Worm (Caenorhabditis elegans) whole organism, L1 larva: ENCODE data around the gene R144.6.

Experiments used
- C16A3.4 ChIP-seq: fragments of 150-350 bp; optimal IDR thresholded peaks from 2 replicates; lab custom pipeline; 2014; ENCODE audit warnings: missing biosample characterization, missing genetic modification characterization
- C34B4.2 ChIP-seq: sonication (generic microtip); optimal IDR thresholded peaks from 2 replicates; lab custom pipeline; 2017; ENCODE audit warnings: mild to moderate bottlenecking, missing genetic modification characterization, missing compliant biosample characterization
- F16B12.6 ChIP-seq: fragments of 150-350 bp; optimal IDR thresholded peaks from 2 replicates; lab custom pipeline; 2014; ENCODE audit warnings: missing biosample characterization, missing genetic modification characterization
- Y116A8C.19 ChIP-seq: sonication (generic microtip); optimal IDR thresholded peaks from 2 replicates; lab custom pipeline; 2016; ENCODE audit warnings: missing compliant biosample characterization, missing genetic modification characterization, borderline replicate concordance
- aha-1 ChIP-seq: fragments of 150-350 bp; optimal IDR thresholded peaks from 2 replicates; lab custom pipeline; 2014; ENCODE audit warnings: missing biosample characterization, missing genetic modification characterization
- aly-2 ChIP-seq: fragments of 150-350 bp; optimal IDR thresholded peaks from 2 replicates; lab custom pipeline; 2014; ENCODE audit warnings: missing biosample characterization, missing genetic modification characterization
- ceh-63 ChIP-seq: fragments of 200-800 bp; sonication (Bioruptor generic); optimal IDR thresholded peaks from 2 replicates; lab custom pipeline; 2018; ENCODE audit warnings: mild to moderate bottlenecking, missing genetic modification characterization, missing compliant biosample characterization
- ceh-82 ChIP-seq, 3 experiments: fragments of 150-350 bp in 1 of 3; sonication (generic microtip) in 2 of 3; optimal IDR thresholded peaks; 2 replicates each; lab custom pipeline; 2014 to 2017; ENCODE audit warnings: missing biosample characterization in 3 of 3, missing genetic modification characterization in 3 of 3
- ceh-90 ChIP-seq: sonication (generic microtip); optimal IDR thresholded peaks from 2 replicates; lab custom pipeline; 2016; ENCODE audit warnings: missing genetic modification characterization, missing compliant biosample characterization
- ces-1 ChIP-seq: fragments of 150-350 bp; optimal IDR thresholded peaks from 2 replicates; lab custom pipeline; 2014; ENCODE audit warnings: missing biosample characterization, missing genetic modification reagents, missing genetic modification characterization
- dpl-1 ChIP-seq, 3 experiments: fragments of 150-350 bp in 2 of 3; sonication (generic microtip) in 1 of 3; optimal IDR thresholded peaks; 2 replicates each; lab custom pipeline; 2014 to 2017; ENCODE audit warnings: missing biosample characterization in 3 of 3, missing genetic modification characterization in 3 of 3, missing genetic modification reagents in 3 of 3
- dsc-1 ChIP-seq: sonication (generic microtip); optimal IDR thresholded peaks from 2 replicates; lab custom pipeline; 2016; ENCODE audit warnings: mild to moderate bottlenecking, missing genetic modification characterization, missing compliant biosample characterization
- efl-1 ChIP-seq, 4 experiments: fragments of 150-350 bp; optimal IDR thresholded peaks in 3 of 4; peaks in 1 of 4; 1 replicate in 1 of 4; 2 replicates in 3 of 4; lab custom pipeline; 2014; ENCODE audit warnings: missing biosample characterization in 2 of 4, missing genetic modification characterization in 2 of 4, missing genetic modification reagents in 2 of 4
- egl-13 ChIP-seq: sonication (generic microtip); optimal IDR thresholded peaks from 2 replicates; lab custom pipeline; 2016; ENCODE audit warnings: missing genotype, missing genetic modification reagents, missing genetic modification characterization, missing compliant biosample characterization
- egl-27 ChIP-seq, 2 experiments: fragments of 150-350 bp in 1 of 2; sonication (generic microtip); optimal IDR thresholded peaks; 3 replicates each; lab custom pipeline; 2017 to 2018; ENCODE audit warnings: missing biosample characterization in 2 of 2, missing genetic modification characterization in 2 of 2, missing genetic modification reagents in 2 of 2
- elt-3 ChIP-seq, 6 experiments: fragments of 150-350 bp in 1 of 6; sonication (generic microtip); optimal IDR thresholded peaks; 2 replicates each; lab custom pipeline; 2017 to 2018; ENCODE audit warnings: missing biosample characterization in 6 of 6, missing genetic modification characterization in 6 of 6, inconsistent platforms in 1 of 6
- fkh-8 ChIP-seq: sonication (generic microtip); optimal IDR thresholded peaks from 2 replicates; lab custom pipeline; 2016; ENCODE audit warnings: mild to moderate bottlenecking, missing genetic modification characterization, missing compliant biosample characterization
- fos-1 ChIP-seq: fragments of 150-350 bp; optimal IDR thresholded peaks from 2 replicates; lab custom pipeline; 2014; ENCODE audit warnings: missing biosample characterization, missing genetic modification characterization
- hlh-4 ChIP-seq: sonication (generic microtip); optimal IDR thresholded peaks from 2 replicates; lab custom pipeline; 2016; ENCODE audit warnings: mild to moderate bottlenecking, missing genetic modification characterization, missing compliant biosample characterization
- hpl-2 ChIP-seq: fragments of 150-350 bp; optimal IDR thresholded peaks from 2 replicates; lab custom pipeline; 2014; ENCODE audit warnings: missing biosample characterization, missing genetic modification reagents, missing genetic modification characterization
- irx-1 ChIP-seq: sonication (generic microtip); optimal IDR thresholded peaks from 2 replicates; lab custom pipeline; 2016; ENCODE audit warnings: missing genetic modification characterization, missing compliant biosample characterization
- isw-1 ChIP-seq: fragments of 200-800 bp; sonication (Bioruptor generic); IDR thresholded peaks from 2 replicates; pipeline ENCODE4 v1.3.6; 2022; ENCODE audit warnings: missing genetic modification characterization, missing compliant biosample characterization
- jun-1 ChIP-seq: fragments of 150-350 bp; optimal IDR thresholded peaks from 2 replicates; lab custom pipeline; 2014; ENCODE audit warnings: missing biosample characterization, missing genetic modification reagents, missing genetic modification characterization
- lin-15B ChIP-seq: fragments of 150-350 bp; sonication (generic microtip); optimal IDR thresholded peaks from 3 replicates; lab custom pipeline; 2014; ENCODE audit warnings: missing biosample characterization, missing genetic modification characterization
- lin-35 ChIP-seq, 2 experiments: fragments of 150-350 bp; optimal IDR thresholded peaks; 2 replicates each; lab custom pipeline; 2014; ENCODE audit warnings: missing biosample characterization in 2 of 2, missing genetic modification characterization in 2 of 2, missing genetic modification reagents in 2 of 2
- lsy-2 ChIP-seq, 2 experiments: fragments of 150-350 bp; optimal IDR thresholded peaks; 2 replicates each; lab custom pipeline; 2014; ENCODE audit warnings: missing biosample characterization in 2 of 2, missing genetic modification characterization in 2 of 2
- mep-1 ChIP-seq: fragments of 150-350 bp; optimal IDR thresholded peaks from 2 replicates; lab custom pipeline; 2014; ENCODE audit warnings: missing biosample characterization, missing genetic modification characterization
- nhr-11 ChIP-seq: fragments of 150-350 bp; optimal IDR thresholded peaks from 2 replicates; lab custom pipeline; 2014; ENCODE audit warnings: missing biosample characterization, missing genetic modification characterization
- nhr-19 ChIP-seq: fragments of 200-800 bp; sonication (Bioruptor generic); conservative IDR thresholded peaks from 2 replicates; pipeline ENCODE4 v1.3.6; 2022; ENCODE audit warnings: missing genetic modification characterization, missing compliant biosample characterization
- nhr-20 ChIP-seq: sonication (generic microtip); optimal IDR thresholded peaks from 2 replicates; lab custom pipeline; 2016; ENCODE audit warnings: mild to moderate bottlenecking, missing genetic modification characterization, missing compliant biosample characterization
- nhr-71 ChIP-seq: sonication (generic microtip); optimal IDR thresholded peaks from 2 replicates; lab custom pipeline; 2016; ENCODE audit warnings: mild to moderate bottlenecking, missing genetic modification characterization, moderate library complexity, missing compliant biosample characterization
- nhr-84 ChIP-seq: sonication (generic microtip); optimal IDR thresholded peaks from 2 replicates; lab custom pipeline; 2017; ENCODE audit warnings: missing biosample characterization, missing genetic modification characterization
- nhr-85 ChIP-seq: sonication (generic microtip); peaks from one replicate; lab custom pipeline; 2016; ENCODE audit warnings: missing genetic modification characterization, inconsistent platforms, missing compliant biosample characterization
- pag-3 ChIP-seq: sonication (generic microtip); optimal IDR thresholded peaks from 2 replicates; lab custom pipeline; 2017; ENCODE audit warnings: missing genetic modification characterization, mild to moderate bottlenecking, missing compliant biosample characterization, antibody characterized with exemption, borderline replicate concordance; ENCODE audit not compliant: insufficient read depth
- pax-3 ChIP-seq: fragments of 200-800 bp; sonication (Bioruptor generic); optimal IDR thresholded peaks from 2 replicates; lab custom pipeline; 2018; ENCODE audit warnings: mild to moderate bottlenecking, missing genetic modification characterization, moderate library complexity, missing compliant biosample characterization
- rnt-1 ChIP-seq: sonication (generic microtip); optimal IDR thresholded peaks from 2 replicates; lab custom pipeline; 2016; ENCODE audit warnings: mild to moderate bottlenecking, missing genetic modification characterization, moderate library complexity, missing compliant biosample characterization
- skn-1 ChIP-seq: fragments of 150-350 bp; optimal IDR thresholded peaks from 2 replicates; lab custom pipeline; 2014; ENCODE audit warnings: missing biosample characterization, missing genetic modification characterization
- snpc-4 ChIP-seq: fragments of 150-350 bp; optimal IDR thresholded peaks from 2 replicates; lab custom pipeline; 2014; ENCODE audit warnings: missing biosample characterization, missing genetic modification characterization
- snu-23 ChIP-seq: sonication (generic microtip); optimal IDR thresholded peaks from 2 replicates; lab custom pipeline; 2016; ENCODE audit warnings: missing genetic modification characterization, missing compliant biosample characterization
- sox-4 ChIP-seq: sonication (generic microtip); optimal IDR thresholded peaks from 2 replicates; lab custom pipeline; 2016; ENCODE audit warnings: missing genetic modification characterization, missing compliant biosample characterization
- sptf-1 ChIP-seq: fragments of 150-350 bp; optimal IDR thresholded peaks from 2 replicates; lab custom pipeline; 2014; ENCODE audit warnings: missing biosample characterization, missing genetic modification characterization
- swsn-7 ChIP-seq: sonication (generic microtip); optimal IDR thresholded peaks from 2 replicates; lab custom pipeline; 2016; ENCODE audit warnings: missing genetic modification characterization, missing compliant biosample characterization
- unc-62 ChIP-seq: fragments of 150-350 bp; optimal IDR thresholded peaks from 2 replicates; lab custom pipeline; 2014; ENCODE audit warnings: missing biosample characterization, missing genetic modification reagents, missing genetic modification characterization
- unc-86 ChIP-seq: sonication (generic microtip); optimal IDR thresholded peaks from 2 replicates; lab custom pipeline; 2016; ENCODE audit warnings: missing genetic modification characterization, missing compliant biosample characterization
- unc-98 ChIP-seq: fragments of 200-800 bp; sonication (Bioruptor generic); IDR thresholded peaks from 2 replicates; pipeline ENCODE4 v1.3.6; 2022; ENCODE audit warnings: missing genetic modification characterization, missing compliant biosample characterization
- vab-15 ChIP-seq: sonication (generic microtip); optimal IDR thresholded peaks from 2 replicates; lab custom pipeline; 2017; ENCODE audit warnings: missing genotype, mild to moderate bottlenecking, missing genetic modification characterization, missing compliant biosample characterization
- xbp-1 ChIP-seq: sonication (generic microtip); optimal IDR thresholded peaks from 2 replicates; lab custom pipeline; 2016; ENCODE audit warnings: missing genetic modification characterization, missing compliant biosample characterization
- zag-1 ChIP-seq: fragments of 150-350 bp; optimal IDR thresholded peaks from 2 replicates; lab custom pipeline; 2014; ENCODE audit warnings: missing biosample characterization, missing genetic modification characterization
- zip-4 ChIP-seq: fragments of 200-800 bp; sonication (Bioruptor generic); optimal IDR thresholded peaks from 2 replicates; lab custom pipeline; 2018; ENCODE audit warnings: mild to moderate bottlenecking, missing genetic modification characterization, moderate library complexity, missing compliant biosample characterization
- ztf-4 ChIP-seq: fragments of 150-350 bp; optimal IDR thresholded peaks from 2 replicates; lab custom pipeline; 2014; ENCODE audit warnings: missing biosample characterization, missing genetic modification characterization

R144.6 gene

DNA sequence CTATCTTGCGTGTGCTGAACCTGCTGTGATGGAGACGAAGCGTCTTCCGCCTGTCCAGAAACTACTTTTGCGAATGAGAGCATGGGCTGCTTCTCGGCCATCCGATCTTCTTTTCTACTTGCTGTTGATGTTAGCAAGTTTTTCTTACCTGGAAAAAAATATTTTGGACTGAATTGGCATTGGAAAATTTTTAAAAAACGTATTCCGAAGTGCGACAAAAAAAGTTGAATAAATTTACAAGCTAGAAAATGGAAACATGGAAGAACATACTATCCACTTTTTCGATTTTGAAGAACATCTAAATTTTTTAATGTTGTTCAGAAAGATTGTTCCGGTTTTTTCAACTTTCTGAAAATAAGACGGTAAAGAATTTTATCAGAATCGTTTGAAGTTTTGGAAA, 13.0 kb upstream of the R144.6 start, which contains the start of gene larp-1:
larp-1 (minus strand) TSS at position 101 of the 400 bp plus-strand sequence.
- no peak for TF ChIP-seq hpl-2
- no peak for TF ChIP-seq aha-1 (tag; lab: Kevin White, UChicago)

DNA sequence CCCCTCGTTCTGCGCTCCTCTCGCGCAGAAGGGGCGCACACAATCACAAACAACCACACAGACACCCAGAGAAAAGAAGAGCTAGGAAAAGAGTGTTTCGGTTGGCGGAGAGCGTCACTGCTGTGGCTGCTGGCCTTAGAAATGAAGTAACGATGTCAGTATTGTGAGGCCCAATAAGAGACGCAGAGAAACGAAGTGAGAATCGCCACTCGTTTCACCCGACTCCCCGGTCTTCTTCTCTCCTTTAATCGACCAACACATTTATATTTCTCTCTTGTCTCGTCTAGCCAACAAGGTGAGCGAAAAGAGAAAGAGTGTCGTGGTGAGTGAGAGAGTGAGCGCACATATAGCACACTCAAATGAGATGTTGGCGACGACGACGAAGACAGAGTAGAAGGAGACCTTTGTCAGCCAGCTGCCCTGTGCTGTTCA, 9.4 kb upstream of the R144.6 start:
- TF ChIP-seq C34B4.2 (tag; lab: Kevin White, UChicago) (no peak), nhr-71 (tag; lab: Kevin White, UChicago) (peak; percentile 94), jun-1 (tag; lab: Kevin White, UChicago) (peak; percentile 85), lin-15B (tag; lab: Kevin White, UChicago) (peak; percentile 45), isw-1 (GFP tag; lab: Robert Waterston, UW) (peak; percentile 75), unc-62 (GFP tag; lab: Kevin White, UChicago) (no peak), elt-3 (tag; optimal IDR thresholded peaks at IDR 0.05; lab: Kevin White, UChicago) (peak in 3 of 6 experiments; percentile 41 to 64 (median 54)), vab-15 (tag; lab: Kevin White, UChicago) (peak; percentile 22), egl-13 (peak; percentile 75), zag-1 (tag; lab: Kevin White, UChicago) (peak; percentile 77), nhr-19 (GFP tag; lab: Robert Waterston, UW) (peak; percentile 84), sox-4 (tag; lab: Kevin White, UChicago) (peak; percentile 54), unc-86 (tag; lab: Kevin White, UChicago) (peak; percentile 89), ces-1 (no peak), fkh-8 (tag; lab: Kevin White, UChicago) (peak; percentile 90), snu-23 (peak; percentile 96), lsy-2 (tag; optimal IDR thresholded peaks at IDR 0.05; lab: Kevin White, UChicago) (peak; percentile 83 to 91), sptf-1 (tag; lab: Kevin White, UChicago) (no peak), dpl-1 (GFP tag; optimal IDR thresholded peaks at IDR 0.05; lab: Kevin White, UChicago) (peak; percentile 65 to 69 (median 65)), nhr-85 (tag; lab: Kevin White, UChicago) (peak; percentile 84), pag-3 (tag; lab: Kevin White, UChicago) (no peak), rnt-1 (tag; lab: Kevin White, UChicago) (peak; percentile 71), egl-27 (tag; optimal IDR thresholded peaks at IDR 0.05; lab: Kevin White, UChicago) (peak in 1 of 2 experiments; percentile 82), Y116A8C.19 (tag; lab: Kevin White, UChicago) (no peak), skn-1 (peak; percentile 86), nhr-84 (tag; lab: Kevin White, UChicago) (no peak), dsc-1 (tag; lab: Kevin White, UChicago) (peak; percentile 73), ceh-63 (GFP tag; lab: Kevin White, UChicago) (no peak), fos-1 (tag; lab: Kevin White, UChicago) (peak; percentile 88), efl-1 (optimal IDR thresholded peaks at IDR 0.05; lab: Kevin White, UChicago) (peak; percentile 81 to 82), efl-1 (GFP tag; optimal IDR thresholded peaks at IDR 0.05 in 1 of 2; lab: Kevin White, UChicago) (peak; percentile 54 to 95), unc-98 (GFP tag; lab: Robert Waterston, UW) (no peak), nhr-11 (tag; lab: Kevin White, UChicago) (peak; percentile 37), xbp-1 (tag; lab: Kevin White, UChicago) (peak; percentile 85), snpc-4 (peak; percentile 75), mep-1 (tag; lab: Kevin White, UChicago) (peak; percentile 97), pax-3 (tag; lab: Kevin White, UChicago) (no peak), ceh-82 (tag; optimal IDR thresholded peaks at IDR 0.05; lab: Kevin White, UChicago) (peak; percentile 57 to 83 (median 80)), swsn-7 (tag; lab: Kevin White, UChicago) (peak; percentile 89), ztf-4 (tag; lab: Kevin White, UChicago) (peak; percentile 73), zip-4 (GFP tag; lab: Kevin White, UChicago) (no peak), irx-1 (tag; lab: Kevin White, UChicago) (peak; percentile 59), F16B12.6 (tag; lab: Kevin White, UChicago) (peak; percentile 13), C16A3.4 (tag; lab: Kevin White, UChicago) (peak; percentile 80), lin-35 (GFP tag; optimal IDR thresholded peaks at IDR 0.05; lab: Kevin White, UChicago) (peak; percentile 71 to 83), ceh-90 (tag; lab: Kevin White, UChicago) (no peak), aly-2 (tag; lab: Kevin White, UChicago) (peak; percentile 86), hlh-4 (tag; lab: Kevin White, UChicago) (no peak), nhr-20 (tag; lab: Kevin White, UChicago) (peak; percentile 86), aha-1 (tag; lab: Kevin White, UChicago) (no peak)
